Fruit fly (Drosophila melanogaster) whole organism, embryonic: ENCODE data around the gene CG32373.

Source experiments
- ATbp ChIP-seq: fragments of 200-800 bp; sonication (Bioruptor generic); optimal IDR thresholded peaks from 2 replicates; lab custom pipeline; 2017; ENCODE audit warnings: missing biosample characterization, mild to moderate bottlenecking, missing genetic modification characterization, missing genetic modification reagents
- Atf3 ChIP-seq: fragments of 200-800 bp; sonication (Bioruptor generic); optimal IDR thresholded peaks from 3 replicates; lab custom pipeline; 2016; ENCODE audit warnings: missing biosample characterization, missing genetic modification characterization
- Blimp-1 ChIP-seq: fragments of 200-800 bp; sonication (Bioruptor generic); optimal IDR thresholded peaks from 3 replicates; lab custom pipeline; 2018; ENCODE audit warnings: missing biosample characterization, missing genetic modification characterization, mild to moderate bottlenecking, moderate library complexity, missing genetic modification reagents
- CG11504 ChIP-seq: fragments of 200-800 bp; sonication (Bioruptor generic); optimal IDR thresholded peaks from 3 replicates; lab custom pipeline; 2019; ENCODE audit warnings: missing biosample characterization, mild to moderate bottlenecking, missing genetic modification characterization, moderate library complexity
- CG12155 ChIP-seq: fragments of 200-800 bp; sonication (Bioruptor generic); optimal IDR thresholded peaks from 3 replicates; lab custom pipeline; 2016; ENCODE audit warnings: missing biosample characterization, missing genetic modification characterization
- CG14667 ChIP-seq: fragments of 200-800 bp; sonication (Bioruptor generic); IDR thresholded peaks from 2 replicates; pipeline ENCODE4 v1.3.6; 2022; ENCODE audit warnings: missing biosample characterization, missing genetic modification characterization
- CG15479 ChIP-seq: fragments of 200-800 bp; sonication (Bioruptor generic); optimal IDR thresholded peaks from 3 replicates; lab custom pipeline; 2019; ENCODE audit warnings: missing biosample characterization, mild to moderate bottlenecking, missing genetic modification characterization, moderate library complexity
- CG1602 ChIP-seq: fragments of 200-800 bp; sonication (Bioruptor generic); optimal IDR thresholded peaks from 3 replicates; lab custom pipeline; 2016; ENCODE audit warnings: missing biosample characterization, missing genetic modification characterization
- CG17568 ChIP-seq: fragments of 200-800 bp; sonication (Bioruptor generic); optimal IDR thresholded peaks from 2 replicates; lab custom pipeline; 2018; ENCODE audit warnings: missing biosample characterization, mild to moderate bottlenecking, missing genetic modification characterization, moderate library complexity
- CG18011 ChIP-seq: fragments of 200-800 bp; sonication (Bioruptor generic); optimal IDR thresholded peaks from 2 replicates; lab custom pipeline; 2017; ENCODE audit warnings: missing biosample characterization, missing genetic modification characterization, mild to moderate bottlenecking, moderate library complexity, missing genotype
- CG18476 ChIP-seq: fragments of 200-800 bp; sonication (Bioruptor generic); optimal IDR thresholded peaks from 2 replicates; lab custom pipeline; 2016; ENCODE audit warnings: missing biosample characterization, mild to moderate bottlenecking, missing genetic modification characterization
- CG31388 ChIP-seq: fragments of 200-800 bp; sonication (Bioruptor generic); optimal IDR thresholded peaks from 2 replicates; lab custom pipeline; 2016; ENCODE audit warnings: missing biosample characterization, missing genetic modification characterization
- CG32772 ChIP-seq: fragments of 200-800 bp; sonication (Bioruptor generic); IDR thresholded peaks from 2 replicates; pipeline ENCODE4 v1.3.6; 2022; ENCODE audit warnings: missing biosample characterization, missing genetic modification characterization
- CG34224 ChIP-seq: fragments of 200-800 bp; sonication (Bioruptor generic); IDR thresholded peaks from 3 replicates; pipeline ENCODE4 v1.3.6; 2022; ENCODE audit warnings: missing biosample characterization, missing genetic modification characterization; ENCODE audit not compliant: partially characterized antibody
- CG3838 ChIP-seq: fragments of 200-800 bp; sonication (Bioruptor generic); optimal IDR thresholded peaks from 3 replicates; lab custom pipeline; 2016; ENCODE audit warnings: missing biosample characterization, missing genetic modification characterization
- CG4328 ChIP-seq: fragments of 200-800 bp; sonication (Bioruptor generic); optimal IDR thresholded peaks from 3 replicates; lab custom pipeline; 2017; ENCODE audit warnings: missing biosample characterization, missing genetic modification reagents, missing genetic modification characterization
- CG7556 ChIP-seq: fragments of 200-800 bp; sonication (Bioruptor generic); optimal IDR thresholded peaks from 2 replicates; lab custom pipeline; 2017; ENCODE audit warnings: missing biosample characterization, mild to moderate bottlenecking, missing genetic modification characterization
- CG8388 ChIP-seq: fragments of 200-800 bp; sonication (Bioruptor generic); optimal IDR thresholded peaks from 2 replicates; lab custom pipeline; 2019; ENCODE audit warnings: missing biosample characterization, mild to moderate bottlenecking, missing genetic modification characterization, moderate library complexity
- CG9215 ChIP-seq: fragments of 200-800 bp; sonication (Bioruptor generic); IDR thresholded peaks from 2 replicates; pipeline ENCODE4 v1.3.6; 2022; ENCODE audit warnings: missing biosample characterization, missing genetic modification characterization
- CG9437 ChIP-seq: fragments of 200-800 bp; sonication (Bioruptor generic); optimal IDR thresholded peaks from 2 replicates; lab custom pipeline; 2018; ENCODE audit warnings: missing biosample characterization, mild to moderate bottlenecking, missing genetic modification characterization
- D ChIP-seq, 2 experiments: fragments of 200-800 bp in 1 of 2; fragments of >200 bp in 1 of 2; sonication (Bioruptor generic) in 1 of 2; optimal IDR thresholded peaks; 2 replicates in 1 of 2; 3 replicates in 1 of 2; lab custom pipeline; 2017; ENCODE audit warnings: mild to moderate bottlenecking in 1 of 2, missing biosample characterization in 1 of 2, missing genetic modification characterization in 1 of 2, missing genetic modification reagents in 1 of 2
- Deaf1 ChIP-seq: fragments of 200-800 bp; optimal IDR thresholded peaks from 3 replicates; lab custom pipeline; 2019; ENCODE audit warnings: missing biosample characterization, mild to moderate bottlenecking, missing genetic modification characterization, moderate library complexity
- Dfd ChIP-seq, 2 experiments: fragments of >200 bp; optimal IDR thresholded peaks; 2 replicates each; lab custom pipeline; 2017; ENCODE audit warnings: missing biosample characterization in 2 of 2, missing genetic modification characterization in 2 of 2
- Dip2 ChIP-seq: fragments of 200-800 bp; sonication (Bioruptor generic); IDR thresholded peaks from 2 replicates; pipeline ENCODE4 v1.3.6; 2022; ENCODE audit warnings: missing biosample characterization, missing genetic modification characterization
- Dll ChIP-seq: fragments of 200-800 bp; sonication (Bioruptor generic); IDR thresholded peaks from 4 replicates; pipeline ENCODE4 v1.3.6; 2022; ENCODE audit warnings: missing biosample characterization, missing genetic modification characterization; ENCODE audit not compliant: partially characterized antibody
- Ets97D ChIP-seq: fragments of 200-800 bp; sonication (Bioruptor generic); optimal IDR thresholded peaks from 3 replicates; lab custom pipeline; 2016; ENCODE audit warnings: missing biosample characterization, missing genetic modification characterization
- Gug ChIP-seq: fragments of 200-800 bp; sonication (Bioruptor generic); IDR thresholded peaks from 4 replicates; pipeline ENCODE4 v1.3.6; 2022; ENCODE audit warnings: missing biosample characterization, missing genetic modification characterization
- H15 ChIP-seq: fragments of 200-800 bp; sonication (Bioruptor generic); IDR thresholded peaks from 3 replicates; pipeline ENCODE4 v1.3.6; 2022; ENCODE audit warnings: missing biosample characterization, missing genetic modification characterization
- NC2α ChIP-seq: fragments of 200-800 bp; sonication (Bioruptor generic); optimal IDR thresholded peaks from 2 replicates; lab custom pipeline; 2016; ENCODE audit warnings: missing biosample characterization, missing genetic modification characterization
- Pdp1 ChIP-seq, 2 experiments: fragments of 200-800 bp; sonication (Bioruptor generic); optimal IDR thresholded peaks; 3 replicates each; lab custom pipeline; 2016; ENCODE audit warnings: missing biosample characterization in 2 of 2, missing genetic modification characterization in 2 of 2, mild to moderate bottlenecking in 1 of 2, moderate library complexity in 1 of 2
- Rfx ChIP-seq: fragments of 200-800 bp; sonication (Bioruptor generic); IDR thresholded peaks from 2 replicates; pipeline ENCODE4 v1.3.6; 2022; ENCODE audit warnings: missing biosample characterization, missing genetic modification characterization
- Sin3A ChIP-seq: fragments of >200 bp; optimal IDR thresholded peaks from 2 replicates; lab custom pipeline; 2018
- TFAM ChIP-seq: fragments of 200-800 bp; sonication (Bioruptor generic); optimal IDR thresholded peaks from 2 replicates; lab custom pipeline; 2017; ENCODE audit warnings: missing biosample characterization, missing genetic modification characterization, inconsistent platforms
- Trl ChIP-seq, 3 experiments: fragments of >200 bp in 2 of 3; fragments of 200-800 bp in 1 of 3; sonication (Bioruptor generic) in 1 of 3; optimal IDR thresholded peaks; 2 replicates in 1 of 3; 3 replicates in 2 of 3; lab custom pipeline; 2016 to 2017; ENCODE audit warnings: missing biosample characterization in 1 of 3, missing genetic modification characterization in 1 of 3
- Usf ChIP-seq: fragments of 200-800 bp; sonication (Bioruptor generic); optimal IDR thresholded peaks from 2 replicates; lab custom pipeline; 2017; ENCODE audit warnings: missing genotype, missing biosample characterization, missing genetic modification characterization
- Vsx1 ChIP-seq: fragments of 200-800 bp; sonication (Bioruptor generic); optimal IDR thresholded peaks from 2 replicates; lab custom pipeline; 2017; ENCODE audit warnings: missing biosample characterization, mild to moderate bottlenecking, missing genetic modification characterization, missing genetic modification reagents
- chinmo ChIP-seq: fragments of 200-800 bp; sonication (Bioruptor generic); IDR thresholded peaks from 4 replicates; pipeline ENCODE4 v1.3.6; 2022; ENCODE audit warnings: missing biosample characterization, missing genetic modification characterization; ENCODE audit not compliant: partially characterized antibody
- crc ChIP-seq: fragments of 200-800 bp; sonication (Bioruptor generic); optimal IDR thresholded peaks from 2 replicates; lab custom pipeline; 2016; ENCODE audit warnings: missing biosample characterization, missing genetic modification characterization
- gfzf ChIP-seq: fragments of 200-800 bp; sonication (Bioruptor generic); optimal IDR thresholded peaks from 2 replicates; lab custom pipeline; 2016; ENCODE audit warnings: missing biosample characterization, mild to moderate bottlenecking, missing genetic modification characterization, moderate library complexity
- hkb ChIP-seq, 2 experiments: fragments of 200-800 bp in 1 of 2; fragments of >200 bp in 1 of 2; sonication (Bioruptor generic) in 1 of 2; IDR thresholded peaks in 1 of 2; optimal IDR thresholded peaks in 1 of 2; 2 replicates each; pipeline versions ENCODE4 v1.3.6 to Lab custom; 2017 to 2022; ENCODE audit warnings: missing biosample characterization in 1 of 2, missing genetic modification characterization in 1 of 2
- ind ChIP-seq: fragments of 200-800 bp; sonication (Bioruptor generic); optimal IDR thresholded peaks from 3 replicates; lab custom pipeline; 2016; ENCODE audit warnings: missing biosample characterization, missing genetic modification characterization
- inv ChIP-seq: fragments of 200-800 bp; sonication (Bioruptor generic); IDR thresholded peaks from 2 replicates; pipeline ENCODE4 v1.3.6; 2022; ENCODE audit warnings: missing biosample characterization, missing genetic modification characterization; ENCODE audit not compliant: partially characterized antibody
- lbe ChIP-seq: fragments of 200-800 bp; sonication (Bioruptor generic); optimal IDR thresholded peaks from 2 replicates; lab custom pipeline; 2016; ENCODE audit warnings: missing biosample characterization, mild to moderate bottlenecking, missing genetic modification characterization
- pho ChIP-seq: fragments of 200-800 bp; sonication (Bioruptor generic); optimal IDR thresholded peaks from 2 replicates; lab custom pipeline; 2016; ENCODE audit warnings: missing biosample characterization, missing genetic modification characterization
- prd ChIP-seq, 3 experiments: fragments of >200 bp in 2 of 3; fragments of 200-800 bp in 1 of 3; sonication (Bioruptor generic) in 1 of 3; optimal IDR thresholded peaks in 2 of 3; IDR thresholded peaks in 1 of 3; 2 replicates in 2 of 3; 3 replicates in 1 of 3; pipeline versions ENCODE4 v1.3.6 to Lab custom; 2017 to 2022; ENCODE audit warnings: missing biosample characterization in 1 of 3, missing genetic modification characterization in 1 of 3
- row ChIP-seq: fragments of 200-800 bp; sonication (Bioruptor generic); IDR thresholded peaks from 3 replicates; pipeline ENCODE4 v1.3.6; 2022; ENCODE audit warnings: missing biosample characterization, missing genetic modification characterization
- scrt ChIP-seq: fragments of 200-800 bp; sonication (Bioruptor generic); optimal IDR thresholded peaks from 2 replicates; lab custom pipeline; 2018; ENCODE audit warnings: missing biosample characterization, mild to moderate bottlenecking, missing genetic modification characterization, moderate library complexity
- z ChIP-seq: fragments of 200-800 bp; sonication (Bioruptor generic); IDR thresholded peaks from 3 replicates; pipeline ENCODE4 v1.3.6; 2022; ENCODE audit warnings: missing biosample characterization, missing genetic modification characterization

Gene CG32373

DNA sequence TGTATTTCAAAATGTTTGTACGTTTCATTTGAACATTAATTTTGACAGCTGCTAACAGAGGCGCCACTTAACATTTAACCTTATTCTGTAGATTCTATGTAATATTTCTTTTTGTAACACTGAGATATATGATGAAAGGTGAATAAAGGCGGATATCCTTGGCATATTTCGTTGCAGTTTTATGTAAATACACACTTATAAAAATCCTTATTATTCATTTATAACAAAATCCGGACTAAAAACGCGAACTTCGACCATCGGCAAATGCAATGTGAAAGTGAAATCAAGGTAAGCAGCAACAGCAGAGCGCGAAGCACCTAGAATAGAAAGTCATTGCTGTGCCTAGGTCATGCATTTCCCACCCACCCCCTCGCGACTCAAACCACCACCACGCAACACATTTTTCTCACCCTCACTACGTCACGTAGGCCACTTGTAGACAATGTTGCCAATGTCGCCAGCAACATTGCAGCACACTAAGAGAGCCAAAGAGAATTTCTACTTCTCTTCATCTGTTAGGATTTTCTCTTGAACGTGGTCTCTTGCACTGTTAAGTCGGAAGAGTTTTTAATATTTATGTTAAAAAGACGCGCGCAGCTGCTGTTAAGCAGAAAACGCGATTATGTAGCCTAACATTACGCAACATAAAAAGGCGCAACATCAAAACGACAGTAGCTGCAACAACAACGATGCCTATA, 131.2 kb downstream of the CG32373 start (continued):
- TF ChIP-seq inv (GFP tag; lab: Robert Waterston, UW) (no peak), crc (GFP tag; lab: Kevin White, UChicago) (no peak), CG14667 (GFP tag; lab: Robert Waterston, UW) (no peak), D (optimal IDR thresholded peaks at IDR 0.05; lab: Kevin White, UChicago) (no peak), D (GFP tag; optimal IDR thresholded peaks at IDR 0.05; lab: Kevin White, UChicago) (no peak), CG12155 (GFP tag; lab: Kevin White, UChicago) (no peak), CG31388 (GFP tag; lab: Kevin White, UChicago) (no peak), Ets97D (GFP tag; lab: Kevin White, UChicago) (no peak), NC2α (GFP tag; lab: Kevin White, UChicago) (no peak), hkb (optimal IDR thresholded peaks at IDR 0.05; lab: Kevin White, UChicago) (no peak), hkb (GFP tag; IDR thresholded peaks at IDR 0.05; lab: Robert Waterston, UW) (no peak), TFAM (GFP tag; lab: Kevin White, UChicago) (no peak), Dip2 (GFP tag; lab: Robert Waterston, UW) (no peak), prd (optimal IDR thresholded peaks at IDR 0.05; lab: Kevin White, UChicago) (no peak), prd (GFP tag; IDR thresholded peaks at IDR 0.05; lab: Robert Waterston, UW) (no peak), Vsx1 (GFP tag; lab: Kevin White, UChicago) (no peak), row (GFP tag; lab: Robert Waterston, UW) (no peak), chinmo (GFP tag; lab: Robert Waterston, UW) (peak; percentile 90; the same call in 3 of the 4 replicates), CG11504 (peak; percentile 100), scrt (no peak), CG9437 (GFP tag; lab: Kevin White, UChicago) (peak; percentile 92), CG18011 (no peak), Trl (optimal IDR thresholded peaks at IDR 0.05; lab: Kevin White, UChicago) (peak; percentile 91), Trl (GFP tag; optimal IDR thresholded peaks at IDR 0.05; lab: Kevin White, UChicago) (no peak), CG1602 (GFP tag; lab: Kevin White, UChicago) (no peak), Blimp-1 (GFP tag; lab: Kevin White, UChicago) (no peak), H15 (GFP tag; lab: Robert Waterston, UW) (no peak), CG7556 (GFP tag; lab: Kevin White, UChicago) (no peak), Dll (GFP tag; lab: Robert Waterston, UW) (peak; percentile 43; the same call in 1 of the 4 replicates), pho (GFP tag; lab: Kevin White, UChicago) (no peak), Sin3A (lab: Kevin White, UChicago) (no peak), Dfd (GFP tag; optimal IDR thresholded peaks at IDR 0.05; lab: Kevin White, UChicago) (no peak), ATbp (GFP tag; lab: Kevin White, UChicago) (no peak), CG3838 (GFP tag; lab: Kevin White, UChicago) (no peak), Deaf1 (tag; lab: Kevin White, UChicago) (no peak), ind (GFP tag; lab: Kevin White, UChicago) (no peak), CG15479 (peak; percentile 23), Pdp1 (GFP tag; optimal IDR thresholded peaks at IDR 0.05; lab: Kevin White, UChicago) (peak in 1 of 2 experiments; percentile 99), Gug (GFP tag; lab: Robert Waterston, UW) (no peak), Rfx (GFP tag; lab: Robert Waterston, UW) (no peak), gfzf (GFP tag; lab: Kevin White, UChicago) (no peak), CG32772 (GFP tag; lab: Robert Waterston, UW) (no peak), CG4328 (GFP tag; lab: Kevin White, UChicago) (no peak), z (GFP tag; lab: Robert Waterston, UW) (no peak), CG34224 (GFP tag; lab: Robert Waterston, UW) (peak; percentile 32; the same call in 2 of the 3 replicates), CG9215 (GFP tag; lab: Robert Waterston, UW) (no peak), CG17568 (GFP tag; lab: Kevin White, UChicago) (no peak), Usf (GFP tag; lab: Kevin White, UChicago) (no peak), Atf3 (GFP tag; lab: Kevin White, UChicago) (no peak), CG18476 (GFP tag; lab: Kevin White, UChicago) (no peak), lbe (no peak), CG8388 (GFP tag; lab: Kevin White, UChicago) (no peak)
